Worm (Caenorhabditis elegans) whole organism, L3 larva: Measurements from ENCODE around the gene lido-15.
A peak's percentile ranks its signal among the peaks of the same experiment; 100 is the strongest.

Experiments
- aly-2 ChIP-seq: fragments of 150-350 bp; optimal IDR thresholded peaks from 2 replicates; lab custom pipeline; 2014; ENCODE audit warnings: missing biosample characterization, missing genetic modification characterization
- ama-1 ChIP-seq: fragments of 150-350 bp; optimal IDR thresholded peaks from 2 replicates; lab custom pipeline; 2018
- fkh-10 ChIP-seq: sonication (generic microtip); optimal IDR thresholded peaks from 2 replicates; lab custom pipeline; 2017; ENCODE audit warnings: missing biosample characterization, missing genetic modification reagents, missing genetic modification characterization
- mdl-1 ChIP-seq: fragments of 150-350 bp; optimal IDR thresholded peaks from 2 replicates; lab custom pipeline; 2014; ENCODE audit warnings: missing biosample characterization, missing genetic modification characterization
- nhr-11 ChIP-seq: fragments of 150-350 bp; optimal IDR thresholded peaks from 2 replicates; lab custom pipeline; 2014; ENCODE audit warnings: missing biosample characterization, missing genetic modification characterization
- nhr-12 ChIP-seq: fragments of 150-350 bp; optimal IDR thresholded peaks from 2 replicates; lab custom pipeline; 2014; ENCODE audit warnings: missing biosample characterization, missing genetic modification characterization
- pha-4 ChIP-seq: fragments of 150-350 bp; optimal IDR thresholded peaks from 2 replicates; lab custom pipeline; 2014; ENCODE audit warnings: missing biosample characterization, missing genetic modification reagents, missing genetic modification characterization
- sea-2 ChIP-seq: fragments of 150-350 bp; sonication (generic microtip); optimal IDR thresholded peaks from 4 replicates; lab custom pipeline; 2014; ENCODE audit warnings: missing biosample characterization, missing genetic modification reagents, missing genetic modification characterization
- unc-62 ChIP-seq: fragments of 150-350 bp; sonication (generic microtip); optimal IDR thresholded peaks from 4 replicates; lab custom pipeline; 2014; ENCODE audit warnings: missing biosample characterization, missing genetic modification reagents, missing genetic modification characterization

DNA sequence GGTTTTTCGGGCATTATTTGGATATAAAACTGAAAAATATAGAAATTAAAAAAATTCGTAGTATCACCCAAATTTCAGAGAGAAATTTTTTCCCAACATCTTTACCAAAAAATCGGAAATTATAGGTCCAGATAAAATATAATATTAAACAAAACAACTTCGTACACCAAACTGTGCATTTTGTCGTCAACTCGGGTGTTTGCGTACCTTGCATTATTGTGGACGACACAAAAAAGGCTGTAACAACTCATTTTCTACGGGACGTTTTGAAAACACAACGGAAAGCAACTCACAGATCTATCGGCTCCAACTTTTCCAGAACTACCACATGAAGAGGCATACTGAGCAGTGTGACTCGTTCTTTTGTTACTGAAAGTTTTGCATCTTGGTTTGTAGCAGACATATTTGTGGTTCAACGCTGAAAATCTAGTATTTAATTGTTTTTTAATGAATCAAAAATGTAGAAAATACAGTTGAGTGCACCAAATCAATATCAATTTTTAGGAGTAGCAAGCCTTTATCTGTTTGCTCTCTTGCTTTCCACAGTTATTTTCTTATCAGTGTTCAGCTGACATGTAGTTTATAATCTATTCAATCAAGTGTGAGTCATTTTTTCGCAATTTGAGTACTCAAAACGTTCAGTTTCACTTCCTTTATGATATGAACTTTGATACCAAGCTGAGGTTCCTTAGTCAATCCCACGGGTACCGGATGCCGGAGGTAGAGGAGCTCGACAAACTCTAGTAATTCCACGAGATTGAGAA lies 3.5 kb downstream of the lido-15 start:
- no peak for TF ChIP-seq nhr-12 (tag; lab: Kevin White, UChicago)
- TF ChIP-seq fkh-10 (GFP tag; lab: Kevin White, UChicago), result no peak
- no peak for TF ChIP-seq nhr-11 (tag; lab: Kevin White, UChicago)
- TF ChIP-seq pha-4 (tag; lab: Kevin White, UChicago), result peak; percentile 6
- TF ChIP-seq mdl-1 (tag; lab: Kevin White, UChicago), result no peak
- no peak for TF ChIP-seq unc-62 (GFP tag; lab: Kevin White, UChicago)
- TF ChIP-seq sea-2 (GFP tag; lab: Kevin White, UChicago), result no peak
- no peak for TF ChIP-seq ama-1
- no peak for TF ChIP-seq aly-2 (tag; lab: Kevin White, UChicago)
